Worm (Caenorhabditis elegans) whole organism, L2 larva: ENCODE results near the gene fbxa-197.

Source experiments
- ZK546.5 ChIP-seq: sonication (generic microtip); optimal IDR thresholded peaks from 2 replicates; lab custom pipeline; 2017; ENCODE audit warnings: missing biosample characterization, missing genetic modification characterization
- ceh-82 ChIP-seq: fragments of 150-350 bp; optimal IDR thresholded peaks from 2 replicates; lab custom pipeline; 2014; ENCODE audit warnings: missing biosample characterization, missing genetic modification characterization
- fos-1 ChIP-seq: fragments of 150-350 bp; optimal IDR thresholded peaks from 2 replicates; lab custom pipeline; 2014; ENCODE audit warnings: missing biosample characterization, missing genetic modification characterization
- lin-39 ChIP-seq: fragments of 150-350 bp; optimal IDR thresholded peaks from 2 replicates; lab custom pipeline; 2014; ENCODE audit warnings: missing biosample characterization, missing genetic modification reagents, missing genetic modification characterization
- lsy-2 ChIP-seq, 2 experiments: fragments of 150-350 bp in 1 of 2; sonication (generic microtip) in 1 of 2; optimal IDR thresholded peaks; 2 replicates each; lab custom pipeline; 2014 to 2017; ENCODE audit warnings: missing biosample characterization in 2 of 2, missing genetic modification characterization in 2 of 2
- nhr-11 ChIP-seq: fragments of 150-350 bp; optimal IDR thresholded peaks from 2 replicates; lab custom pipeline; 2014; ENCODE audit warnings: missing biosample characterization, missing genetic modification characterization
- nhr-21 ChIP-seq: fragments of 150-350 bp; optimal IDR thresholded peaks from 2 replicates; lab custom pipeline; 2014; ENCODE audit warnings: missing biosample characterization, missing genetic modification characterization
- ztf-4 ChIP-seq: fragments of 150-350 bp; optimal IDR thresholded peaks from 2 replicates; lab custom pipeline; 2014; ENCODE audit warnings: missing biosample characterization, missing genetic modification characterization

DNA sequence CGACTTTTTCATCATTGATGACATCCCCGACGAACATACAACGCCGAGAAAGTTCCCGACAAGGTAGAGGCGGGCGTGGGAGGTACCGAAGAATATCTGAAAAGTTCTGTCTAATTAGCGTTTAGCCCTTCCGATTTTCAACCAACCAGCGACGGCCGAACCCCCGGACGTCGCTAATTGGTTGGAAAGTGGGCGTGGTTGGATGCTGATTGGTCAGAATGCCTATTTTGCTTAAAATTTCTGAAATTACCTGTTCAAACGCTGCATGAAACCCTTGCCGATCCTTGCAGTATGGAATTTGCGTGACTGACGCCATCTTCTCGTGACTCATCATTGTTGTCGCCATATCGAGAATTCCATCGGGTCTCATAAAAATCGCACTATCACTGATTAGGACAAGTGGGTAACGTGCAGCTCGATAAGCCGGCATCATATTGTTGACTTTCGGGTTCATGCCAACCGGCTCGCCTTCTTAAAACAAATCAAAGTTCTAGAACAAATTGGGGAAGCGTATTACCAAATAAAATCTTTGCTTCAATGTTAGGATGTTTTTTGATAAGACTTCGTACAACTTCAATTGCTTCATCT, 20.3 kb downstream of the fbxa-197 start:
- TF ChIP-seq nhr-11 (no peak), ceh-82 (tag; lab: Kevin White, UChicago) (no peak), lin-39 (tag; lab: Kevin White, UChicago) (no peak), ZK546.5 (tag; lab: Kevin White, UChicago) (no peak), lsy-2 (tag; optimal IDR thresholded peaks at IDR 0.05; lab: Kevin White, UChicago) (no peak), nhr-21 (tag; lab: Kevin White, UChicago) (no peak), fos-1 (peak; percentile 93), ztf-4 (tag; lab: Kevin White, UChicago) (no peak)
